Fruit fly (Drosophila melanogaster): ENCODE results near the gene Got2.

- TF ChIP-seq dmrt93B (GFP tag; optimal IDR thresholded peaks at IDR 0.05) (no peak), dl (GFP tag; optimal IDR thresholded peaks at IDR 0.05; ENCODE audit: insufficient read depth in 1 of 2, partially characterized antibody in 2 of 2) (no peak)
These were observed 44.5 kb upstream of the Got2 start for dm6 chr2L:2032076-2032475.
